Worm (Caenorhabditis elegans): Measurements from ENCODE around the gene C08D8.1.

ce11 chrV:8318135-8318534, 27.4 kb upstream of the C08D8.1 start, which contains the start of gene clec-219:
- no peak for TF ChIP-seq ceh-24 (tag; optimal IDR thresholded peaks at IDR 0.05)
- no peak for TF ChIP-seq lin-11 (tag; optimal IDR thresholded peaks at IDR 0.05)
- no peak for TF ChIP-seq pha-4 (tag; optimal IDR thresholded peaks at IDR 0.05)
- no peak for TF ChIP-seq nfya-1 (tag; optimal IDR thresholded peaks at IDR 0.05)
- TF ChIP-seq ceh-19 (GFP tag; optimal IDR thresholded peaks at IDR 0.05): no peak
- no peak for TF ChIP-seq unc-3 (GFP tag; conservative IDR thresholded peaks at IDR 0.05)
- no peak for TF ChIP-seq unc-3 (tag; optimal IDR thresholded peaks at IDR 0.05)
- TF ChIP-seq madf-2 (tag; optimal IDR thresholded peaks at IDR 0.05): no peak
- TF ChIP-seq fkh-6 (tag; optimal IDR thresholded peaks at IDR 0.05): no peak
- TF ChIP-seq unc-86 (tag; optimal IDR thresholded peaks at IDR 0.05): no peak
- TF ChIP-seq hlh-30 (tag; optimal IDR thresholded peaks at IDR 0.05; ENCODE audit: insufficient read depth): no peak
- no peak for TF ChIP-seq K09A11.1 (tag; optimal IDR thresholded peaks at IDR 0.05; ENCODE audit: insufficient read depth)
- no peak for TF ChIP-seq ceh-48 (tag; optimal IDR thresholded peaks at IDR 0.05)
- no peak for TF ChIP-seq ceh-34 (tag; optimal IDR thresholded peaks at IDR 0.05)

All from whole organism, late embryonic.